Worm (Caenorhabditis elegans) whole organism, L4/young adult: ENCODE data around the gene ccep-135.

Experiments used
- W03F9.2 ChIP-seq: fragments of 150-350 bp; optimal IDR thresholded peaks from 2 replicates; lab custom pipeline; 2014; ENCODE audit warnings: missing biosample characterization, missing genetic modification characterization
- dao-5 ChIP-seq: sonication (generic microtip); optimal IDR thresholded peaks from 2 replicates; lab custom pipeline; 2016; ENCODE audit warnings: missing genotype, missing genetic modification characterization, moderate library complexity, missing compliant biosample characterization
- him-1 ChIP-seq: sonication (generic microtip); optimal IDR thresholded peaks from 2 replicates; lab custom pipeline; 2016; ENCODE audit warnings: missing genotype, missing genetic modification reagents, missing genetic modification characterization, missing compliant biosample characterization

ccep-135 gene

DNA sequence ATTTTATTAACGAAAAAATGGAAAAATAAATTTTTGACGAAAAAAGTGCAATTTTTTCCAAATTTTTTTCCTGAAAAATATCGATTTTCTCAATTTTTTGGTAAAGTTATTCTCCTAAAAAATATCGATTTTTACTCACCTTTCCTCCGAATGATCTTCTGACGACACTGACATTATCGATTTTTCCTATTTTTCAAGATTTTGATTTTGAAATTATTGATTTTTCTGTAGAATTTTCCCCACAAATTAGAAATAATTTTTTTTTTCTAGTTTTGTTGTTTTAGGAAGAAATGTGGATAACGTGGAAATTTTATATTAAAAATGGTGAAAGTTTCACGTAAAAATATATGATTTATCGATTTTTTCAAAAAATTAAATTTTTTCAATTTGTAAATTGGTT lies 19.9 kb downstream of the ccep-135 start:
- TF ChIP-seq dao-5 (tag; lab: Kevin White, UChicago) (no peak), W03F9.2 (tag; lab: Kevin White, UChicago) (no peak)

DNA sequence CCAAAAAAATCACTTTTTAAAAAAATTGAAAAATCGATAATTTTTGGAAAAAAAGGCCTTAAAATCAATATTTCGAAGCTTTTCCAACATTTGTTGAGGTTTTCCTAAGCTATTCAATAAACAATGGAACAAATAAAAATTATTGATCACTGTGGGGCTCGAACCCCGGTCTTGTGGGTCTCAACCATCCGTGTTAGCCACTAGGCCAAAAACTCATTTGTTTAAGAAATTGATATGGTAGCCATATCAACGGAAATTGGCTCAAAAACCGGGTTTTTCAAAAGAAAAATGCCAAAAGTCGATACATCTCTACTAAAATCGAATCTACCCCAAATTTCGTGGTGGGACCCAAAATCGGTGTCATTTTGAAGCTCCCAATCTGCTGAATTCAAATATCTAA lies 20.3 kb downstream of the ccep-135 start:
- no peak for TF ChIP-seq him-1
- no peak for TF ChIP-seq dao-5 (tag; lab: Kevin White, UChicago)
- TF ChIP-seq W03F9.2 (tag; lab: Kevin White, UChicago), result no peak

DNA sequence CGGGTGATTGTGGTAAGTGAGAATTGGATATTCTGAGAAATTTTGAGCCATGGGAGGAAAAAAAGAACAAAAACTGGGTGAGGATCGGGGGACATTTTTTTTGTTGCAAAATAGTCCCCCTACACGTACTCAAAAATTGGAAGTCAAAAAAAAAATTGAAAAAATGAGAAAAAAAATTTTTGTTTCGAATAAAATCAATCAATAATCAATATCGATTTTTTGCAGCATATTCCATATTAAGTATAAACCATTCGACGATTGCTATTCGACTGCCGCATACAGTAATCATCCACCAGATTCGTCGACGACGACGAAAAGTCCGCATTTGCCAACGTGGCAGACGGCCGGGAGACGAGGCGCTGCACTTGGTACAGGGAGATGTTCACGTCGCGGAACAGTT lies 20.9 kb downstream of the ccep-135 start:
- TF ChIP-seq him-1, result no peak
- no peak for TF ChIP-seq dao-5 (tag; lab: Kevin White, UChicago)
- no peak for TF ChIP-seq W03F9.2 (tag; lab: Kevin White, UChicago)

DNA sequence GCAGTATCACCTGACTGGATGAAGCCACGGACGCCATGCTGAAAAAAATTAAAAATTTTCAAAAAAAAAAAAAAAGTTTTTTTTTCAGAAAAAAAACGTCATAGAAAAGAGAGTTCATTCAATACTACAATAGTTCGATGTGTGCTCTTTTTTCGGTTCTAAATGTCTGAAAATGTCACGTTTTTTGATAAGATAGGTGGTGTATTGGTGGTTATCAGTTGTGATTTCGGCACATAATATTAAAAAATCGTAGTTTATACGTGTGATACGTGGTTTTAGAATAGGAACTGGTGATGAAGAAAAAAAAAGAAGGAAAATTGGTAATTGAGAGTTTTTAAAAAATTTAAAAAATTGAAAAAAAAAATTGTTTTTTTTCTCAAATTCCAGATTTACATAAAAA lies 25.3 kb downstream of the ccep-135 start:
- TF ChIP-seq dao-5 (tag; lab: Kevin White, UChicago), result no peak
- TF ChIP-seq W03F9.2 (tag; lab: Kevin White, UChicago), result no peak
- no peak for TF ChIP-seq him-1

DNA sequence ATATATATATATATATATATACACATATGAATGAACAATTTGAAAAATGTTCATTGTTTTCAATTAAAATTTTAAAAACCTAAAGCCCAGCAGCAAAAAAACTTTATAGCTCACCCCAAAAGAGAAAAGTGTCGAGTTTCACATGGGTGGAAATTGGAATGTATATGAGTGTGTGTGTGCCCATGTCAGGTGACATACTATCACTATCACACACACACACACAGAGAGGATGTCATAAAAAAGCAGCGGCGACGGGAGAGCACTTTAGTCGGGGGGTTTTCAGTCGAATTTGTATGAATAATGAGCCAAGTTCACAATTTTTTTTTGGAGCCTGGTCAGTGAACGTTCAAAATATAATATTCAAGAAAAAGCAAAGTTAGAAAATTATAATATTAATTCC lies 28.3 kb downstream of the ccep-135 start:
- no peak for TF ChIP-seq him-1
- no peak for TF ChIP-seq W03F9.2 (tag; lab: Kevin White, UChicago)
- no peak for TF ChIP-seq dao-5 (tag; lab: Kevin White, UChicago)

DNA sequence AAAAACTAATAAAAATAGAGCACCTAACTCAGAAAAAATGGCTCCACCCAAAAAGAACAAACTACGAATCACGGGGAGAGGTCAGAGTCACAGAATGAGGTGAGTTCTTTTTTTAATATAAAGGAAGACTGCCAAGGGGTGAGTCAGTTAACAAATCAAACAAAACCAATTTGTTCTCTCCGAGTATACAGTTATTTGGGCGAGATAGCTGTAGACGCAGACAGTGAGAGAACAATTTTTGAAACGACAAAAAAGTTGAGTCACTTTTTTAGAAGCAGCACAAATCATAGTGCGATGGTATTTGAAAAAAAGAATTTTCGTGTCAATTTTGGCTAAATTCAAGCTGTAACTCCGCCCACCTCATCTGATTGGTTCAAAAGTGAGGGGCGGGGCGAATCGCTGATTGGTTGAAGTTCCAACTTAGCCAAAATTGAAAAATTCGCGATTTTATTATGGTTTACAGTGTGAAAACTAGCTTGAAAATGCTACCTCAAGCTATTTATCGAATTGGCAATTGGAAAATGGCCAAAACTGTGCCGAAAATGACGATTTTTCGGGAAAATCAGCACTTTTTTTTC lies 32.6 kb downstream of the ccep-135 start:
- TF ChIP-seq dao-5 (tag; lab: Kevin White, UChicago) (no peak), W03F9.2 (tag; lab: Kevin White, UChicago) (no peak), him-1 (no peak)

DNA sequence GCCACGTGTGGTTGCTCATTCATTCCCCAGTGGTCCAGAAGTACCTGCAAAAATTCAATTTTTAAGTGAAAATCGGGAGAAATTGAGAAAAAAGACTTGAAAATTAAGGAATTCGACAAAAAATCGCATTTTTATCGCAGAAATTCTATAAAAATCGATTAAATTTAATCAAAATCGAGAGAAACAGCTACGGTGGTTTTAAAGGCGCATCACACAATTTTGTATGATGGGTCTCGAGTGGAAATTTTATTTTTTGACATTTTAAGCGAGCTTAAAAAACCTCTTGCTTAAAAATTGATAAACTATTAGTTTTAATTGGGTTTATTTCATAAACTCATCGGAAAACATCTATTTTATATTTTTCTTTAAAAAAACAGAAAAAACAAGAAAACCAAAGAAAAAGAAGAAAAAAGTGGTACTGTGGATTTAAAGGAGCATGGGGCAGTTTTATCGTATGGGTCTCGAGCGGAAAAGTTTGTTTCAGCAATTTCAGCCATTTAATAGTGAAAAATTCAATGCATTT lies 35.5 kb downstream of the ccep-135 start, which contains the start of gene nipa-1:
Gene nipa-1, minus strand, starts transcription at position 51 of the 523 bp plus-strand sequence.
- no peak for TF ChIP-seq dao-5 (tag; lab: Kevin White, UChicago)

DNA sequence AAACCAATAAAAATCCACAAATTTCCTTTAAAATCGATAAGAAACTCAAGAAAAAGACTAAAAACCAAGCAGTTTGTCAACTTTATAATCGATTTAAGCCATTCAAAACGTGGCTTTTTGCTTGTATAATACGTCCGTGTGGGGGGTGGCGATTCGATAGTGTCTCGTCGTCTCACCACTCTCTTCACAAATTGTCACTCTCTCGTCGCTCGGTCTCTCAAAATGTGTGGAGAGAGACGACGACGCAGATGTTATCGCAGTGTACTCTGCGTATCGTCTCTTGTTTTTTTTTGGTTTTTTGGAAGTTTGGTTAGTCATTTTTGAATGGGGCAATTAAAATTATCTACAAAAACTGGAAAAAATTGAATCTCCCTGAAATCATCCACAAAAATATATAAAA lies 35.9 kb downstream of the ccep-135 start:
- TF ChIP-seq W03F9.2 (tag; lab: Kevin White, UChicago), result no peak
- no peak for TF ChIP-seq dao-5 (tag; lab: Kevin White, UChicago)
- peak; percentile 16 for TF ChIP-seq him-1

DNA sequence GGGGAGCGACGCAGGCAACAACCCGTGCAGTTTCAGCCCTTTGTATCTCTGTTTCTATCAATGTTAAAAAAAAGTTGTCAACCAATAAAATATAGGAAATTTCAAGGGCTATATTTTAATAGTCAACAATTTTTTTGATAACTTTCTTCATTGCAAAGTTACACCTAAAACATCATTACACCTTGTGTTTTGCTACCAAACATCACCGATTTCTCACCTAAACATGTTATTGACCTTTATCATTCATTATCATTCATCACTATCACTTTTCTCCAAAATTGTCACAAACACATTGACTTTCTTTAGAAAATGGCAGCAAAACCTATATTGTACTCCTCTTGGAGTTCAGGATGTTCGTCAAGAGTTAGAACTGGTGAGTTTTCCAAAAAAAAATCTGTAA lies 37.4 kb downstream of the ccep-135 start, which contains the start of gene Y53G8B.1:
Gene Y53G8B.1, plus strand, starts transcription at position 242 of the 400 bp plus-strand sequence.
- TF ChIP-seq W03F9.2 (tag; lab: Kevin White, UChicago), result no peak

DNA sequence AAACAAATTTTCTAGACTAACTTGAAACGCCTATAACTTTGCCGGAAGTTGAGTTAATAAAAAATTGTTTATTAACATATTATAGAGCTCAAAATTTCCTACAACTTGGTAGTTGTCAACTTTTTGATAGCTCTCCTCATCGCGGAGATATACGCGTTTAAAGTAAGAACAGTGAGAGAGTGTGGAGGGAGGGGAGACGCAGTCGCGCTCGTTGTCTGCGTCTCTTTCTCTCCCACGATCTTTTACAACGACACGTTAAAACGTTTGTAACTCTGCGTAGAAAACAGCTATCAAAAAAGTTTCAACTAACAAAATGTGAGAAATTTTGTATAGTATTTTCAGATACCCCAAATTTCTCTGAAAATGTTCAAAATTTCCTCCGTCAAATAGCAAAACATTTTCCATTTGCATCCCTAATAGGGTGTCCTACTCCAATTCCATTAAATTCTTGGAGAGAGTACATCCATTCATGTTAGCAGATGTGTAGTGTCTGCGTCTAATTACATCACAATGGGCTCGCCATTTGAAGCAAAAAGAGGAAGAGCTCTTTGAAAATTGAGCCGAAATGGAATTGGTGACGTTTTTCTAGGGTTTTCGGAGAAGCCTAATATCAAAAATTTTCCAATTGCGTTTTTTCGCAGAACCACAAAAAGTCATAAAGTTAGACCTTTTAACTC lies 44.8 kb downstream of the ccep-135 start:
- TF ChIP-seq W03F9.2 (tag; lab: Kevin White, UChicago) (no peak), dao-5 (tag; lab: Kevin White, UChicago) (no peak), him-1 (no peak)

DNA sequence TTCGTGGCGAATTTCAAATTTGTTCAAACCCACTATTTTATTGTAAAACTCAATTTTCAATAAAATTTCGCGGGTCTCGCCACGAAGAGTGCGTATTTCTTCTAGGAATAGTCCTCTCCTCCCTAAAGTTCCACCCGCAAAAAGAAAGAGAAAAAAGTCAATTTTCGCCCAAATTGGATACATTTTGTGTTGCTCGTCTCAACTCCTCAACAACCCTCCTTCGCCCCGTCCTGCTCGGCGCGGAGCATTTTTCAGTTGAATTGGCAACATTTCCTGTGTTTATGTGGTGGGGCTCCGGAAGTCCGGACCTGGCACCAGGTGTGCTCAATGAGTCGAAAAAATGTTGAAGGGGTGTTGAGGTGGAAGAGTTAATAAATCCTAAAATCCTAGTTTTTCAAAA lies 46.4 kb downstream of the ccep-135 start:
- TF ChIP-seq dao-5 (tag; lab: Kevin White, UChicago) (no peak), him-1 (no peak), W03F9.2 (tag; lab: Kevin White, UChicago) (no peak)

DNA sequence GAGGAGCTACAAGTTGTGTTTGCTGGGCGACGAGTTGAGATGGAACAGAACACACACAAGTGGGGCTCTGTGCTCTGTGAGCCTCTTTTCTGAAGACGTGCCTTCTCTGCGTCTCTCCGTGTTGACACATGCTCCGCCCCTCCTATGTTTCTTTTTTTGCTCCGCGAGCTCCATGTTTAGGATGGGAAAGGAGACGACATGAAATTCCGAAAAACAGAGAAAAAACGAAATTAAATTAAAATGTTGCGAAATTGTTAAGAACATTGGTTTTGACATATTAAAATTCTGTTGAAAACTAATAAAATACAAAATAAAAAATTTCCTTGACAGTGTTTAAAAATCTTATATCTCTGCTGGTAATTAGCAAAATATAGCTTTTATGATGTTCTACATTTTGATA lies 47.5 kb downstream of the ccep-135 start, which contains the start of gene mec-12:
Gene mec-12, minus strand, starts transcription at position 91 of the 400 bp plus-strand sequence.
- TF ChIP-seq W03F9.2 (tag; lab: Kevin White, UChicago) (no peak), dao-5 (tag; lab: Kevin White, UChicago) (no peak), him-1 (peak; percentile 70)

DNA sequence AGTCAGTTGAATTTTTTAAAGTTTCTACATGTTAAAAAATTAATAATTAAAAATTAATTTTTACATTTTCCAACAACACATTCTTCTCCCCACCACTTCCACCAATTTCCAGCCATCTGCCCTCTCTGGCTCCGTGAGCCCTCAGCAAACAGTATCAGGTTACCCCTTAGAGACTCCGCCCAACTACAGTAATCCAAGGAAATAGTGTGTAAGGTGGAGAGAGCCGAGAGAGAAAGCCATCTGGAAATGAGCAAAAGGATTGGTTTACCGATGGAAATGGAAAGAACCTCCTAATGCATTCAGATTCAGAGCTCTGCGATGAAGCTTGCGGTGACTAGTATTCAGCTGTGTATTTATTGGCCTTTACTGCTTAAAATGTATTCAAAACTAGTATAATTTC lies 48.6 kb downstream of the ccep-135 start:
- TF ChIP-seq him-1 (no peak), W03F9.2 (tag; lab: Kevin White, UChicago) (no peak), dao-5 (tag; lab: Kevin White, UChicago) (no peak)

DNA sequence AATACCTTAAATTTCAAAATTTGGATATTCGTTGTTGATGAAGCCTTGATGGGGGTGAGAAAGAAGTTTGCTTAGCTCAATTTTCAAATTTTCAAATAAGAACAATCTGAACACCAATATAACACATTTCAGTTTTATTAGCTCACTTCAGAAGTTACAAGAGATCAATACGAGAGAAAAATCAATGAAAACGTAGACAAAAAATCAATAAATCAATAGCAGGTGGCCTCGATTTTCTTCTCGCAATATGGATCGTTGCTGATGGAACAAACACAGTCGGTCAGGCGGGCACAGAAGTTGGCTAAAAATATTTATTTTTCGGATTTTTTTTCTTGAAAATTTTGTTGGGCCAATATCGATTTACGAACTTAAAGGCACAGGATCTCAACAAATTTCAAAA lies 50.4 kb downstream of the ccep-135 start:
- no peak for TF ChIP-seq him-1
- no peak for TF ChIP-seq W03F9.2 (tag; lab: Kevin White, UChicago)
- TF ChIP-seq dao-5 (tag; lab: Kevin White, UChicago), result no peak

DNA sequence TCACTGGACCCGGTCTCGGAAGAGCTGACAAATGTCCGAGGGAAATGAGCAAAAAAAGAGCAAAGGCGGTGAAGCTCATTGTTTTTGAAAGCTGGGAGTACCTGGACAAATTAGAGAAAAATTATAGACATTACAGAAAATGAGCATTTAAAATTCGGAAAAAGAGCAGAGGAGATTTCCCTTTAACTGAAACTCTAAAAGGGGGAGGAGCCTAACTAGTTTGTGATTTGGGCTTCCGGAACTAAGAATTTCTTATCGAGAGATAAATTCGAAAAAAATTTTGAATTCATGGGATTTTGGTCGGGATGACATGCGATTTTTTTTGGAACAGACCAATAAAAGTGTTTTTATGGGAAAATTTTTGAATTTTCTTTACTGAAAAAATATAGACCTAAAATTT lies 52.0 kb downstream of the ccep-135 start, which contains the start of gene C44B11.4:
Gene C44B11.4, minus strand, starts transcription at position 101 of the 400 bp plus-strand sequence.
- TF ChIP-seq him-1, result no peak
- no peak for TF ChIP-seq dao-5 (tag; lab: Kevin White, UChicago)
- no peak for TF ChIP-seq W03F9.2 (tag; lab: Kevin White, UChicago)
